Worm (Caenorhabditis elegans) whole organism, L3 larva: ENCODE data around the gene inf-1.

Experiments
- R02D3.7 ChIP-seq: fragments of 150-350 bp; optimal IDR thresholded peaks from 2 replicates; lab custom pipeline; 2014; ENCODE audit warnings: missing biosample characterization, missing genetic modification characterization
- ZK546.5 ChIP-seq: sonication (generic microtip); optimal IDR thresholded peaks from 2 replicates; lab custom pipeline; 2017; ENCODE audit warnings: missing biosample characterization, missing genetic modification characterization
- aly-2 ChIP-seq: fragments of 150-350 bp; optimal IDR thresholded peaks from 2 replicates; lab custom pipeline; 2014; ENCODE audit warnings: missing biosample characterization, missing genetic modification characterization
- ama-1 ChIP-seq: fragments of 150-350 bp; optimal IDR thresholded peaks from 2 replicates; lab custom pipeline; 2018
- ceh-16 ChIP-seq: sonication (generic microtip); optimal IDR thresholded peaks from 2 replicates; lab custom pipeline; 2017; ENCODE audit warnings: missing biosample characterization, missing genetic modification characterization
- ceh-28 ChIP-seq: fragments of 150-350 bp; optimal IDR thresholded peaks from 2 replicates; lab custom pipeline; 2014; ENCODE audit warnings: missing biosample characterization, missing genetic modification reagents, missing genetic modification characterization
- ceh-82 ChIP-seq: fragments of 150-350 bp; optimal IDR thresholded peaks from 2 replicates; lab custom pipeline; 2014; ENCODE audit warnings: missing biosample characterization, missing genetic modification characterization
- ceh-9 ChIP-seq: sonication (generic microtip); optimal IDR thresholded peaks from 2 replicates; lab custom pipeline; 2018; ENCODE audit warnings: missing biosample characterization, missing genetic modification characterization
- daf-12 ChIP-seq: fragments of 150-350 bp; optimal IDR thresholded peaks from 2 replicates; lab custom pipeline; 2014; ENCODE audit warnings: missing biosample characterization, missing genetic modification reagents, missing genetic modification characterization
- egl-27 ChIP-seq: sonication (generic microtip); optimal IDR thresholded peaks from 4 replicates; lab custom pipeline; 2017; ENCODE audit warnings: missing biosample characterization, missing genetic modification reagents, missing genetic modification characterization
- egl-5 ChIP-seq: fragments of 150-350 bp; optimal IDR thresholded peaks from 2 replicates; lab custom pipeline; 2017; ENCODE audit warnings: missing biosample characterization, missing genetic modification reagents, missing genetic modification characterization, inconsistent platforms
- elt-1 ChIP-seq: fragments of 150-350 bp; optimal IDR thresholded peaks from 2 replicates; lab custom pipeline; 2014; ENCODE audit warnings: missing biosample characterization, missing genetic modification characterization
- elt-2 ChIP-seq: sonication (generic microtip); optimal IDR thresholded peaks from 2 replicates; lab custom pipeline; 2016; ENCODE audit warnings: missing genetic modification reagents, mild to moderate bottlenecking, missing genetic modification characterization, missing compliant biosample characterization
- elt-3 ChIP-seq, 3 experiments: fragments of 150-350 bp in 1 of 3; sonication (generic microtip) in 2 of 3; optimal IDR thresholded peaks; 2 replicates in 2 of 3; 4 replicates in 1 of 3; lab custom pipeline; 2014 to 2017; ENCODE audit warnings: missing biosample characterization in 3 of 3, missing genetic modification characterization in 3 of 3
- eor-1 ChIP-seq, 2 experiments: fragments of 150-350 bp; optimal IDR thresholded peaks; 2 replicates each; lab custom pipeline; 2014 to 2018; ENCODE audit warnings: missing biosample characterization in 2 of 2, missing genetic modification characterization in 2 of 2
- fkh-10 ChIP-seq: sonication (generic microtip); optimal IDR thresholded peaks from 2 replicates; lab custom pipeline; 2017; ENCODE audit warnings: missing biosample characterization, missing genetic modification reagents, missing genetic modification characterization
- fkh-2 ChIP-seq: fragments of 150-350 bp; optimal IDR thresholded peaks from 2 replicates; lab custom pipeline; 2014; ENCODE audit warnings: missing biosample characterization, missing genetic modification reagents, missing genetic modification characterization
- fos-1 ChIP-seq: fragments of 150-350 bp; optimal IDR thresholded peaks from 2 replicates; lab custom pipeline; 2014; ENCODE audit warnings: missing biosample characterization, missing genetic modification characterization
- hmg-11 ChIP-seq: sonication (generic microtip); optimal IDR thresholded peaks from 2 replicates; lab custom pipeline; 2016; ENCODE audit warnings: missing genetic modification characterization, missing compliant biosample characterization
- jun-1 ChIP-seq: fragments of 150-350 bp; optimal IDR thresholded peaks from 2 replicates; lab custom pipeline; 2014; ENCODE audit warnings: missing biosample characterization, missing genetic modification reagents, missing genetic modification characterization
- lin-15B ChIP-seq: fragments of 150-350 bp; optimal IDR thresholded peaks from 2 replicates; lab custom pipeline; 2014; ENCODE audit warnings: missing biosample characterization, missing genetic modification characterization
- lin-39 ChIP-seq: fragments of 150-350 bp; optimal IDR thresholded peaks from 2 replicates; lab custom pipeline; 2018; ENCODE audit warnings: missing biosample characterization, missing genetic modification reagents, missing genetic modification characterization
- lsy-12 ChIP-seq: sonication (generic microtip); optimal IDR thresholded peaks from 2 replicates; lab custom pipeline; 2016; ENCODE audit warnings: mild to moderate bottlenecking, missing genetic modification characterization, missing compliant biosample characterization
- mdl-1 ChIP-seq: fragments of 150-350 bp; optimal IDR thresholded peaks from 2 replicates; lab custom pipeline; 2014; ENCODE audit warnings: missing biosample characterization, missing genetic modification characterization
- mml-1 ChIP-seq: fragments of 150-350 bp; sonication (generic microtip); optimal IDR thresholded peaks from 3 replicates; lab custom pipeline; 2014; ENCODE audit warnings: missing biosample characterization, missing genetic modification characterization
- nfya-1 ChIP-seq: sonication (generic microtip); optimal IDR thresholded peaks from 2 replicates; lab custom pipeline; 2017; ENCODE audit warnings: missing genetic modification characterization, mild to moderate bottlenecking, missing compliant biosample characterization, antibody characterized with exemption, moderate library complexity; ENCODE audit not compliant: insufficient read depth
- nhr-11 ChIP-seq: fragments of 150-350 bp; optimal IDR thresholded peaks from 2 replicates; lab custom pipeline; 2014; ENCODE audit warnings: missing biosample characterization, missing genetic modification characterization
- nhr-12 ChIP-seq: fragments of 150-350 bp; optimal IDR thresholded peaks from 2 replicates; lab custom pipeline; 2014; ENCODE audit warnings: missing biosample characterization, missing genetic modification characterization
- nhr-23 ChIP-seq: fragments of 150-350 bp; optimal IDR thresholded peaks from 2 replicates; lab custom pipeline; 2014; ENCODE audit warnings: missing biosample characterization, missing genetic modification reagents, missing genetic modification characterization
- nhr-237 ChIP-seq: fragments of 150-350 bp; optimal IDR thresholded peaks from 2 replicates; lab custom pipeline; 2014; ENCODE audit warnings: missing biosample characterization, missing genetic modification characterization
- nhr-25 ChIP-seq: sonication (generic microtip); optimal IDR thresholded peaks from 2 replicates; lab custom pipeline; 2017; ENCODE audit warnings: missing biosample characterization, missing genetic modification characterization
- nhr-28 ChIP-seq: fragments of 150-350 bp; optimal IDR thresholded peaks from 2 replicates; lab custom pipeline; 2014; ENCODE audit warnings: missing biosample characterization, missing genetic modification characterization
- nhr-43 ChIP-seq: sonication (generic microtip); optimal IDR thresholded peaks from 2 replicates; lab custom pipeline; 2016; ENCODE audit warnings: mild to moderate bottlenecking, missing genetic modification characterization, missing compliant biosample characterization; ENCODE audit not compliant: poor library complexity, severe bottlenecking
- nhr-67 ChIP-seq: fragments of 150-350 bp; optimal IDR thresholded peaks from 2 replicates; lab custom pipeline; 2014; ENCODE audit warnings: missing biosample characterization, missing genetic modification characterization
- nhr-76 ChIP-seq: fragments of 150-350 bp; sonication (generic microtip); optimal IDR thresholded peaks from 5 replicates; lab custom pipeline; 2014; ENCODE audit warnings: missing biosample characterization, missing genetic modification characterization
- nhr-77 ChIP-seq: fragments of 150-350 bp; optimal IDR thresholded peaks from 2 replicates; lab custom pipeline; 2014; ENCODE audit warnings: missing biosample characterization, missing genetic modification characterization
- pha-4 ChIP-seq: fragments of 150-350 bp; optimal IDR thresholded peaks from 2 replicates; lab custom pipeline; 2014; ENCODE audit warnings: missing biosample characterization, missing genetic modification reagents, missing genetic modification characterization
- pqm-1 ChIP-seq: fragments of 150-350 bp; optimal IDR thresholded peaks from 2 replicates; lab custom pipeline; 2017; ENCODE audit warnings: missing biosample characterization, missing genetic modification characterization, inconsistent platforms
- sea-2 ChIP-seq: fragments of 150-350 bp; sonication (generic microtip); optimal IDR thresholded peaks from 4 replicates; lab custom pipeline; 2014; ENCODE audit warnings: missing biosample characterization, missing genetic modification reagents, missing genetic modification characterization
- skn-1 ChIP-seq: fragments of 150-350 bp; optimal IDR thresholded peaks from 2 replicates; lab custom pipeline; 2014; ENCODE audit warnings: missing biosample characterization, missing genetic modification characterization
- snpc-4 ChIP-seq: fragments of 150-350 bp; optimal IDR thresholded peaks from 2 replicates; lab custom pipeline; 2014; ENCODE audit warnings: missing biosample characterization, missing genetic modification characterization
- tbx-2 ChIP-seq: sonication (generic microtip); optimal IDR thresholded peaks from 2 replicates; lab custom pipeline; 2016; ENCODE audit warnings: mild to moderate bottlenecking, missing genetic modification characterization, missing compliant biosample characterization
- unc-39 ChIP-seq: sonication (generic microtip); optimal IDR thresholded peaks from 4 replicates; lab custom pipeline; 2017; ENCODE audit warnings: missing biosample characterization, missing genetic modification characterization
- unc-62 ChIP-seq: fragments of 150-350 bp; sonication (generic microtip); optimal IDR thresholded peaks from 4 replicates; lab custom pipeline; 2014; ENCODE audit warnings: missing biosample characterization, missing genetic modification reagents, missing genetic modification characterization
- zag-1 ChIP-seq: fragments of 150-350 bp; optimal IDR thresholded peaks from 2 replicates; lab custom pipeline; 2014; ENCODE audit warnings: missing biosample characterization, missing genetic modification characterization
- ztf-11 ChIP-seq: fragments of 150-350 bp; optimal IDR thresholded peaks from 2 replicates; lab custom pipeline; 2014; ENCODE audit warnings: missing biosample characterization, missing genetic modification characterization
- ztf-4 ChIP-seq: fragments of 150-350 bp; optimal IDR thresholded peaks from 2 replicates; lab custom pipeline; 2014; ENCODE audit warnings: missing biosample characterization, missing genetic modification characterization

Gene inf-1

ce11 chrIII:6885889-6886288 lies 44.0 kb upstream of the inf-1 start:
- TF ChIP-seq ama-1 = no peak
- TF ChIP-seq nhr-237 (tag; lab: Kevin White, UChicago) = no peak
- no peak for TF ChIP-seq unc-62 (GFP tag; lab: Kevin White, UChicago)
- TF ChIP-seq nhr-12 (tag; lab: Kevin White, UChicago) = no peak
- no peak for TF ChIP-seq fkh-10 (GFP tag; lab: Kevin White, UChicago)
- no peak for TF ChIP-seq fos-1 (tag; lab: Kevin White, UChicago)

- no peak for TF ChIP-seq daf-12 (tag; lab: Kevin White, UChicago)
- no peak for TF ChIP-seq eor-1 (tag; optimal IDR thresholded peaks at IDR 0.05; lab: Kevin White, UChicago)
- TF ChIP-seq mdl-1 (tag; lab: Kevin White, UChicago) = no peak
- peak; percentile 18 for TF ChIP-seq ama-1
- TF ChIP-seq lsy-12 (tag; lab: Kevin White, UChicago) = peak; percentile 67
- TF ChIP-seq fos-1 (tag; lab: Kevin White, UChicago) = no peak
- TF ChIP-seq ceh-9 (tag; lab: Kevin White, UChicago) = no peak
- TF ChIP-seq lin-39 (tag; lab: Kevin White, UChicago) = peak; percentile 53
- TF ChIP-seq pha-4 (tag; lab: Kevin White, UChicago) = no peak
- peak; percentile 25 for TF ChIP-seq nhr-43 (tag; lab: Kevin White, UChicago)
- TF ChIP-seq ztf-4 = no peak
- TF ChIP-seq ceh-28 (tag; lab: Kevin White, UChicago) = no peak
- no peak for TF ChIP-seq nhr-12 (tag; lab: Kevin White, UChicago)
- TF ChIP-seq elt-1 (tag; lab: Kevin White, UChicago) = no peak
- no peak for TF ChIP-seq nhr-23
- peak; percentile 33 for TF ChIP-seq pqm-1 (tag; lab: Kevin White, UChicago)
- no peak for TF ChIP-seq aly-2 (tag; lab: Kevin White, UChicago)
- peak; percentile 32 for TF ChIP-seq lin-15B (tag; lab: Kevin White, UChicago)
- no peak for TF ChIP-seq fkh-10 (GFP tag; lab: Kevin White, UChicago)
- no peak for TF ChIP-seq ceh-82 (tag; lab: Kevin White, UChicago)
- TF ChIP-seq zag-1 (tag; lab: Kevin White, UChicago) = no peak
- no peak for TF ChIP-seq ZK546.5 (tag; lab: Kevin White, UChicago)
- TF ChIP-seq R02D3.7 (tag; lab: Kevin White, UChicago) = peak; percentile 45
- TF ChIP-seq tbx-2 (tag; lab: Kevin White, UChicago) = peak; percentile 28
- no peak for TF ChIP-seq mml-1 (tag; lab: Kevin White, UChicago)
- no peak for TF ChIP-seq ztf-11 (tag; lab: Kevin White, UChicago)
- no peak for TF ChIP-seq snpc-4
- no peak for TF ChIP-seq nhr-67 (tag; lab: Kevin White, UChicago)
- peak; percentile 32 for TF ChIP-seq egl-27 (tag; lab: Kevin White, UChicago)
- TF ChIP-seq nhr-77 (tag; lab: Kevin White, UChicago) = no peak
- no peak for TF ChIP-seq unc-39
- TF ChIP-seq nhr-237 (tag; lab: Kevin White, UChicago) = no peak
- TF ChIP-seq ceh-16 (tag; lab: Kevin White, UChicago) = no peak
- peak; percentile 35 for TF ChIP-seq elt-2 (tag; lab: Kevin White, UChicago)
- TF ChIP-seq egl-5 (tag; lab: Kevin White, UChicago) = no peak
- peak in 1 of 3 experiments; percentile 59 for TF ChIP-seq elt-3 (tag; optimal IDR thresholded peaks at IDR 0.05; lab: Kevin White, UChicago)
- no peak for TF ChIP-seq fkh-2
- TF ChIP-seq skn-1 (tag; lab: Kevin White, UChicago) = no peak
- TF ChIP-seq nhr-11 (tag; lab: Kevin White, UChicago) = no peak
- no peak for TF ChIP-seq unc-62 (GFP tag; lab: Kevin White, UChicago)
- no peak for TF ChIP-seq nhr-76 (tag; lab: Kevin White, UChicago)
- TF ChIP-seq sea-2 (GFP tag; lab: Kevin White, UChicago) = no peak
- peak; percentile 89 for TF ChIP-seq hmg-11 (tag; lab: Kevin White, UChicago)
- no peak for TF ChIP-seq nhr-25 (tag; lab: Kevin White, UChicago)
- no peak for TF ChIP-seq jun-1 (tag; lab: Kevin White, UChicago)
- peak; percentile 67 for TF ChIP-seq nfya-1
- no peak for TF ChIP-seq nhr-28 (tag; lab: Kevin White, UChicago)
Measured at ce11 chrIII:6887574-6887973, 42.4 kb upstream of the inf-1 start.
